Worm (Caenorhabditis elegans) whole organism, young adult: ENCODE measurements around the gene ints-11.

Experiments
- B0019.2 ChIP-seq: fragments of 200-800 bp; sonication (Bioruptor generic); conservative IDR thresholded peaks from 2 replicates; pipeline ENCODE4 v1.3.6; 2022; ENCODE audit warnings: missing genetic modification reagents, missing genetic modification characterization, missing compliant biosample characterization
- D2030.7 ChIP-seq: fragments of 200-800 bp; sonication (Bioruptor generic); IDR thresholded peaks from 2 replicates; pipeline ENCODE4 v1.3.6; 2022; ENCODE audit warnings: missing genetic modification reagents, missing genetic modification characterization, missing compliant biosample characterization
- F23B12.7 ChIP-seq: sonication (generic microtip); optimal IDR thresholded peaks from 2 replicates; lab custom pipeline; 2017; ENCODE audit warnings: missing genetic modification characterization, mild to moderate bottlenecking, missing compliant biosample characterization, antibody characterized with exemption, moderate library complexity; ENCODE audit not compliant: insufficient read depth
- F33H1.4 ChIP-seq: fragments of 200-800 bp; sonication (Bioruptor generic); IDR thresholded peaks from 2 replicates; pipeline ENCODE4 v1.3.6; 2022; ENCODE audit warnings: missing genetic modification reagents, missing genetic modification characterization, missing compliant biosample characterization
- F49E8.2 ChIP-seq: sonication (generic microtip); optimal IDR thresholded peaks from 3 replicates; lab custom pipeline; 2017; ENCODE audit warnings: missing genetic modification characterization, mild to moderate bottlenecking, missing compliant biosample characterization, antibody characterized with exemption, moderate library complexity; ENCODE audit not compliant: insufficient read depth
- K12H6.12 ChIP-seq: fragments of 200-800 bp; sonication (Bioruptor generic); optimal IDR thresholded peaks from 2 replicates; lab custom pipeline; 2018; ENCODE audit warnings: mild to moderate bottlenecking, missing genetic modification characterization, missing compliant biosample characterization
- Y95B8A.8 ChIP-seq: fragments of 200-800 bp; sonication (Bioruptor generic); IDR thresholded peaks from 2 replicates; pipeline ENCODE4 v1.3.6; 2022; ENCODE audit warnings: missing genetic modification reagents, missing genetic modification characterization, missing compliant biosample characterization
- ZK185.1 ChIP-seq: sonication (generic microtip); optimal IDR thresholded peaks from 2 replicates; lab custom pipeline; 2016; ENCODE audit warnings: mild to moderate bottlenecking, missing genetic modification characterization, missing compliant biosample characterization; ENCODE audit not compliant: poor library complexity, severe bottlenecking
- akir-1 ChIP-seq: fragments of 200-800 bp; sonication (Bioruptor generic); optimal IDR thresholded peaks from 2 replicates; lab custom pipeline; 2018; ENCODE audit warnings: mild to moderate bottlenecking, missing genetic modification characterization, moderate library complexity, missing compliant biosample characterization
- atf-7 ChIP-seq: sonication (generic microtip); optimal IDR thresholded peaks from 2 replicates; lab custom pipeline; 2017; ENCODE audit warnings: mild to moderate bottlenecking, missing genetic modification characterization, missing compliant biosample characterization
- attf-5 ChIP-seq: fragments of 200-800 bp; sonication (Bioruptor generic); optimal IDR thresholded peaks from 2 replicates; lab custom pipeline; 2018; ENCODE audit warnings: mild to moderate bottlenecking, missing genetic modification characterization, missing compliant biosample characterization
- cebp-1 ChIP-seq, 2 experiments: fragments of 200-800 bp in 1 of 2; sonication (Bioruptor generic) in 1 of 2; sonication (generic microtip) in 1 of 2; IDR thresholded peaks in 1 of 2; optimal IDR thresholded peaks in 1 of 2; 2 replicates each; pipeline versions ENCODE4 v1.3.6 to Lab custom; 2017 to 2022; ENCODE audit warnings: missing compliant biosample characterization in 2 of 2, missing genetic modification characterization in 2 of 2, mild to moderate bottlenecking in 1 of 2, missing genetic modification reagents in 1 of 2, moderate library complexity in 1 of 2
- ceh-100 ChIP-seq: fragments of 200-800 bp; sonication (Bioruptor generic); IDR thresholded peaks from 2 replicates; pipeline ENCODE4 v1.3.6; 2022; ENCODE audit warnings: missing genetic modification reagents, missing genetic modification characterization, missing compliant biosample characterization
- ceh-27 ChIP-seq: fragments of 200-800 bp; sonication (Bioruptor generic); optimal IDR thresholded peaks from 2 replicates; lab custom pipeline; 2018; ENCODE audit warnings: mild to moderate bottlenecking, missing genetic modification characterization, moderate library complexity, missing compliant biosample characterization
- dox-1 ChIP-seq: fragments of 200-800 bp; sonication (Bioruptor generic); IDR thresholded peaks from 2 replicates; pipeline ENCODE4 v1.3.6; 2022; ENCODE audit warnings: missing genetic modification reagents, missing genetic modification characterization, missing compliant biosample characterization
- dpl-1 ChIP-seq: fragments of 150-350 bp; optimal IDR thresholded peaks from 2 replicates; lab custom pipeline; 2014; ENCODE audit warnings: missing biosample characterization, missing genetic modification reagents, missing genetic modification characterization
- egrh-3 ChIP-seq: fragments of 200-800 bp; sonication (Bioruptor generic); IDR thresholded peaks from 2 replicates; pipeline ENCODE4 v1.3.6; 2022; ENCODE audit warnings: missing genetic modification reagents, missing genetic modification characterization, missing compliant biosample characterization
- hmg-1.2 ChIP-seq: fragments of 200-800 bp; sonication (Bioruptor generic); IDR thresholded peaks from 2 replicates; pipeline ENCODE4 v1.3.6; 2022; ENCODE audit warnings: missing genetic modification reagents, missing genetic modification characterization, missing compliant biosample characterization
- let-607 ChIP-seq, 2 experiments: fragments of 200-800 bp in 1 of 2; sonication (Bioruptor generic) in 1 of 2; sonication (generic microtip) in 1 of 2; optimal IDR thresholded peaks; 2 replicates each; lab custom pipeline; 2016 to 2018; ENCODE audit warnings: mild to moderate bottlenecking in 2 of 2, missing compliant biosample characterization in 2 of 2, missing genetic modification characterization in 2 of 2, moderate library complexity in 2 of 2, missing genotype in 1 of 2
- lin-40 ChIP-seq: sonication (generic microtip); optimal IDR thresholded peaks from 2 replicates; lab custom pipeline; 2016; ENCODE audit warnings: missing genetic modification characterization, mild to moderate bottlenecking, missing compliant biosample characterization, missing genotype, missing genetic modification reagents
- lin-54 ChIP-seq: fragments of 200-800 bp; sonication (Bioruptor generic); optimal IDR thresholded peaks from 2 replicates; lab custom pipeline; 2018; ENCODE audit warnings: mild to moderate bottlenecking, missing genetic modification characterization, missing compliant biosample characterization
- lsl-1 ChIP-seq: fragments of 200-800 bp; sonication (Bioruptor generic); optimal IDR thresholded peaks from 2 replicates; lab custom pipeline; 2018; ENCODE audit warnings: mild to moderate bottlenecking, missing genetic modification characterization, moderate library complexity, missing compliant biosample characterization
- madf-6 ChIP-seq: fragments of 200-800 bp; sonication (Bioruptor generic); IDR thresholded peaks from 2 replicates; pipeline ENCODE4 v1.3.6; 2022; ENCODE audit warnings: missing genetic modification reagents, missing genetic modification characterization, missing compliant biosample characterization
- madf-8 ChIP-seq: fragments of 200-800 bp; sonication (Bioruptor generic); conservative IDR thresholded peaks from 2 replicates; pipeline ENCODE4 v1.3.6; 2022; ENCODE audit warnings: missing genetic modification reagents, missing genetic modification characterization, missing compliant biosample characterization
- mes-4 ChIP-seq: sonication (generic microtip); optimal IDR thresholded peaks from 2 replicates; lab custom pipeline; 2016; ENCODE audit warnings: missing genotype, missing genetic modification characterization, missing compliant biosample characterization
- nfya-2 ChIP-seq: fragments of 200-800 bp; sonication (Bioruptor generic); IDR thresholded peaks from 2 replicates; pipeline ENCODE4 v1.3.6; 2022; ENCODE audit warnings: missing genetic modification reagents, missing genetic modification characterization, missing compliant biosample characterization
- nhr-80 ChIP-seq: sonication (generic microtip); optimal IDR thresholded peaks from 2 replicates; lab custom pipeline; 2016; ENCODE audit warnings: missing genetic modification characterization, missing compliant biosample characterization
- nhr-90 ChIP-seq: sonication (generic microtip); optimal IDR thresholded peaks from 2 replicates; lab custom pipeline; 2016; ENCODE audit warnings: missing genotype, mild to moderate bottlenecking, missing genetic modification characterization, missing compliant biosample characterization
- pha-4 ChIP-seq: fragments of 150-350 bp; sonication (generic microtip); optimal IDR thresholded peaks from 2 replicates; lab custom pipeline; 2014; ENCODE audit warnings: missing biosample characterization, missing genetic modification reagents, missing genetic modification characterization
- rec-8 ChIP-seq, 2 experiments: sonication (generic microtip); optimal IDR thresholded peaks; 2 replicates each; lab custom pipeline; 2016; ENCODE audit warnings: mild to moderate bottlenecking in 2 of 2, missing genetic modification characterization in 2 of 2, missing genetic modification reagents in 2 of 2, missing genotype in 2 of 2, missing biosample characterization in 1 of 2, missing compliant biosample characterization in 1 of 2, moderate library complexity in 1 of 2
- snpc-3.4 ChIP-seq: sonication (generic microtip); optimal IDR thresholded peaks from 2 replicates; lab custom pipeline; 2017; ENCODE audit warnings: missing genetic modification characterization, mild to moderate bottlenecking, missing compliant biosample characterization, antibody characterized with exemption, moderate library complexity, missing genotype, missing genetic modification reagents
- snpc-4 ChIP-seq, 5 experiments: fragments of 150-350 bp in 1 of 5; sonication (generic microtip) in 4 of 5; optimal IDR thresholded peaks; 2 replicates each; lab custom pipeline; 2014 to 2018; ENCODE audit warnings: missing genetic modification characterization in 5 of 5, missing biosample characterization in 3 of 5, antibody characterized with exemption in 2 of 5, mild to moderate bottlenecking in 2 of 5, missing compliant biosample characterization in 2 of 5, missing genotype in 2 of 5, moderate library complexity in 2 of 5, missing genetic modification reagents in 1 of 5
- tbp1 ChIP-seq: fragments of 200-800 bp; sonication (Bioruptor generic); optimal IDR thresholded peaks from 2 replicates; lab custom pipeline; 2018; ENCODE audit warnings: mild to moderate bottlenecking, missing genetic modification characterization, missing compliant biosample characterization
- ztf-18 ChIP-seq: sonication (generic microtip); optimal IDR thresholded peaks from 2 replicates; lab custom pipeline; 2016; ENCODE audit warnings: missing genotype, mild to moderate bottlenecking, missing genetic modification characterization, missing compliant biosample characterization
- ztf-22 ChIP-seq: fragments of 200-800 bp; sonication (Bioruptor generic); optimal IDR thresholded peaks from 2 replicates; lab custom pipeline; 2018; ENCODE audit warnings: mild to moderate bottlenecking, missing genetic modification characterization, moderate library complexity, missing compliant biosample characterization

ints-11 gene

DNA sequence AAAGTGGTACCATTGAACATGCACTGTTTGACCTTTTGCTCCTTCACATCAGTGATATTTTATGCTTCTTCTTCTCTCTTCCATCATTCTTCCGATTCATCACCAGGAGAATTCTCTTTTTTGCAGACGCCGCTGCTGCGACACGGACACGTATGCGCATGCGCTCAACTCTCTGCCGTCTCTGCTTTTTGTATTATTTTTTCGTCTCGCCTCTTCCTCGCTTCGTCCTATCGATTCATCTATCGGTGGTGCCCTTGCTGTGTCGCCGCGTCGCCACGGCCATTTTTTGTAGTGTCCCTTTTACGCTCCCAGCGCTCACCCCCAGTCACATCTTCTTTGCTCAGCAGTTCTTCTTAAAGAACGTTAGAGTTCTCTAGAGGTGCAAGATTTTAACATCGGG lies 17.1 kb downstream of the ints-11 start (continued):
- peak; percentile 4 to 17 for TF ChIP-seq let-607 (tag; optimal IDR thresholded peaks at IDR 0.05; lab: Kevin White, UChicago)
- TF ChIP-seq, all 124 proteins: peak for 12

DNA sequence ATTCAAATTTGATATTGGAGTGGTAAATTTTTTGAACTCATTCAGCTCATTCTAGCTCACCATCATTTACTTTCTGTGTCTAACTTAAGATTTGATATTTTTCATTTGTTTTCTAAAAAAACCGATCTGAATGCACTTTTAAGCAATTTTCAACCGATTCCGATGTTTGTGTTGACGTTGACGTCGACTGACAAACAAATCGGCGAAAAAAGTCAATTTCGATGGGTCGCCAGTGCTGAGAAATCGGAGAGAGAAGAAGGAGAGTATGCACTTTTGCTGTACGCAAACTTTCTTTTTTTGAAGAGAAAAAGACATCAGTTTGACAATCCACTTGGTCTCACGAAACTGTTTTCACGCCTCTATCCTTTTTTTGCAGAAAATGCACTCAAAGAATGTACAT lies 17.8 kb downstream of the ints-11 start:
- TF ChIP-seq lin-40 (tag; lab: Kevin White, UChicago) (no peak), rec-8 (tag; optimal IDR thresholded peaks at IDR 0.05; lab: Kevin White, UChicago) (no peak), nhr-80 (tag; lab: Kevin White, UChicago) (no peak), atf-7 (tag; lab: Kevin White, UChicago) (no peak), ztf-22 (GFP tag; lab: Kevin White, UChicago) (no peak)

DNA sequence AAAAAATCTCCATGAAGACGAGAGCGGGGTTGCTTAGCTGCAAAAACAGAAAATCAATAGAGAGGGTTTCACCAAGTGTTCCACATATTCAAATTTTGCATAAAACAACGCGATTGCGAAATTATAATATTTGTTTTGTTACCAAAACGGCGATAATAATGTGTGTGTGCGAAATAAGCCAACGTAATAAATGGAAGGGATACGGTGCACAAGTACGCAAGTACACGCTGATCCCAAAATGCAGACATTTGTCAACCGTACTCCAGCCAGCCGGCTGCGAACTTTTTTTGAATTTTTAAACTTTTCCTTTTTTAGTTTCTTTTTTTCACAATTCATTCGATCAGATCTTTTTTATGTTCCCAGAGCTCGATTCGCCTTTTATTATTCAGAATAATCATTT lies 18.4 kb downstream of the ints-11 start, which contains the start of gene ire-1:
Gene ire-1, minus strand, starts transcription at position 44 of the 400 bp plus-strand sequence.
- TF ChIP-seq ceh-27 (GFP tag; lab: Kevin White, UChicago) (no peak), akir-1 (no peak), lin-54 (GFP tag; lab: Kevin White, UChicago) (no peak), hmg-1.2 (GFP tag; lab: Robert Waterston, UW) (peak; percentile 25; the same call in 1 of the 2 replicates), madf-8 (GFP tag; lab: Robert Waterston, UW) (no peak), Y95B8A.8 (peak; percentile 47; the same call in 1 of the 2 replicates), B0019.2 (GFP tag; lab: Robert Waterston, UW) (peak; percentile 31; the same call in 1 of the 2 replicates), F23B12.7 (tag; lab: Kevin White, UChicago) (peak; percentile 64), F33H1.4 (GFP tag; lab: Robert Waterston, UW) (peak; percentile 45; the same call in 1 of the 2 replicates), nhr-90 (tag; lab: Kevin White, UChicago) (no peak), mes-4 (tag; lab: Kevin White, UChicago) (no peak), K12H6.12 (tag; lab: Kevin White, UChicago) (peak; percentile 33), egrh-3 (GFP tag; lab: Robert Waterston, UW) (no peak), ZK185.1 (tag; lab: Kevin White, UChicago) (peak; percentile 37), lsl-1 (GFP tag; lab: Kevin White, UChicago) (peak; percentile 89), F49E8.2 (tag; lab: Kevin White, UChicago) (peak; percentile 63), cebp-1 (GFP tag; IDR thresholded peaks at IDR 0.05; lab: Robert Waterston, UW) (peak; percentile 82), cebp-1 (tag; optimal IDR thresholded peaks at IDR 0.05; lab: Kevin White, UChicago) (peak; percentile 92), pha-4 (tag; lab: Kevin White, UChicago) (peak; percentile 73), dox-1 (GFP tag; lab: Robert Waterston, UW) (peak; percentile 59), snpc-3.4 (tag; lab: Kevin White, UChicago) (peak; percentile 55), snpc-4 (GFP tag; optimal IDR thresholded peaks at IDR 0.05; lab: Kevin White, UChicago) (no peak), snpc-4 (tag; optimal IDR thresholded peaks at IDR 0.05; lab: Kevin White, UChicago) (peak in 1 of 4 experiments; percentile 55), ceh-100 (GFP tag; lab: Robert Waterston, UW) (peak; percentile 41; the same call in 1 of the 2 replicates), D2030.7 (GFP tag; lab: Robert Waterston, UW) (peak; percentile 12; the same call in 1 of the 2 replicates), ztf-18 (tag; lab: Kevin White, UChicago) (peak; percentile 28), nhr-80 (tag; lab: Kevin White, UChicago) (peak; percentile 61), attf-5 (GFP tag; lab: Kevin White, UChicago) (peak; percentile 74), madf-6 (GFP tag; lab: Robert Waterston, UW) (peak; percentile 30; the same call in 1 of the 2 replicates), nfya-2 (GFP tag; lab: Robert Waterston, UW) (no peak), tbp1 (GFP tag; lab: Kevin White, UChicago) (no peak), dpl-1 (GFP tag; lab: Kevin White, UChicago) (peak; percentile 3), let-607 (tag; optimal IDR thresholded peaks at IDR 0.05; lab: Kevin White, UChicago) (peak; percentile 30 to 73)
